Worm (Caenorhabditis elegans) whole organism, midembryonic: ENCODE data around the gene F56D6.21.

ENCODE experiments used
- T22C8.4 ChIP-seq: fragments of 200-800 bp; sonication (Bioruptor generic); IDR thresholded peaks from 2 replicates; pipeline ENCODE4 v1.3.6; 2022; ENCODE audit warnings: missing genetic modification characterization, missing compliant biosample characterization
- flt-1 ChIP-seq: fragments of 200-800 bp; sonication (Bioruptor generic); IDR thresholded peaks from 2 replicates; pipeline ENCODE4 v1.3.6; 2022; ENCODE audit warnings: missing genetic modification characterization, missing compliant biosample characterization
- klf-2 ChIP-seq: fragments of 200-800 bp; sonication (Bioruptor generic); conservative IDR thresholded peaks from 2 replicates; pipeline ENCODE4 v1.3.6; 2022; ENCODE audit warnings: missing genetic modification reagents, missing genetic modification characterization, missing compliant biosample characterization
- med-1 ChIP-seq: sonication (generic microtip); optimal IDR thresholded peaks from 2 replicates; lab custom pipeline; 2017; ENCODE audit warnings: missing genetic modification characterization, mild to moderate bottlenecking, missing compliant biosample characterization, antibody characterized with exemption, missing genetic modification reagents; ENCODE audit not compliant: insufficient read depth
- ref-1 ChIP-seq: fragments of 200-800 bp; sonication (Bioruptor generic); conservative IDR thresholded peaks from 2 replicates; pipeline ENCODE4 v1.3.6; 2022; ENCODE audit warnings: missing genetic modification reagents, missing genetic modification characterization, missing compliant biosample characterization
- tab-1 ChIP-seq: fragments of 200-800 bp; sonication (Bioruptor generic); IDR thresholded peaks from 2 replicates; pipeline ENCODE4 v1.3.6; 2022; ENCODE audit warnings: missing genetic modification characterization, missing compliant biosample characterization
- ztf-23 ChIP-seq: fragments of 200-800 bp; sonication (Bioruptor generic); IDR thresholded peaks from 2 replicates; pipeline ENCODE4 v1.3.6; 2022; ENCODE audit warnings: missing genetic modification reagents, missing genetic modification characterization, missing compliant biosample characterization

ce11 chrIV:3867252-3867651 is 37.5 kb upstream of the F56D6.21 start, which contains the start of gene F37C4.4:
- no peak for TF ChIP-seq klf-2
- no peak for TF ChIP-seq ref-1 (GFP tag; lab: Robert Waterston, UW)
- TF ChIP-seq flt-1 (GFP tag; lab: Robert Waterston, UW): no peak
- no peak for TF ChIP-seq med-1
- TF ChIP-seq ztf-23 (GFP tag; lab: Robert Waterston, UW): no peak
- no peak for TF ChIP-seq tab-1 (GFP tag; lab: Robert Waterston, UW)
- TF ChIP-seq T22C8.4: no peak
